Worm (Caenorhabditis elegans): Measurements from ENCODE around the gene C12D12.1.

ce11 chrX:3547097-3547496 is 48.0 kb downstream of the C12D12.1 start:
- TF ChIP-seq ceh-83 (GFP tag; optimal IDR thresholded peaks at IDR 0.05) (no peak), sptf-1 (tag; optimal IDR thresholded peaks at IDR 0.05) (no peak), unc-62 (GFP tag; optimal IDR thresholded peaks at IDR 0.05) (no peak), ztf-11 (tag; optimal IDR thresholded peaks at IDR 0.05) (no peak), lin-13 (tag; optimal IDR thresholded peaks at IDR 0.05) (no peak), unc-39 (tag; optimal IDR thresholded peaks at IDR 0.05) (no peak), pha-4 (tag; optimal IDR thresholded peaks at IDR 0.05) (no peak), elt-1 (tag; optimal IDR thresholded peaks at IDR 0.05; ENCODE audit: borderline replicate concordance, insufficient read depth) (no peak), mep-1 (tag; optimal IDR thresholded peaks at IDR 0.05) (no peak), snpc-4 (tag; optimal IDR thresholded peaks at IDR 0.05) (no peak), blmp-1 (tag; optimal IDR thresholded peaks at IDR 0.05) (no peak), nhr-2 (tag; optimal IDR thresholded peaks at IDR 0.05) (no peak), sem-2 (GFP tag; optimal IDR thresholded peaks at IDR 0.05) (no peak), cnd-1 (tag; optimal IDR thresholded peaks at IDR 0.05) (no peak)

All from whole organism, mixed stage, embryonic.